Fruit fly (Drosophila melanogaster) whole organism, prepupa: Measurements from ENCODE around the gene CG5715.

Experiments used
- Blimp-1 ChIP-seq: fragments of 200-800 bp; sonication (Bioruptor generic); optimal IDR thresholded peaks from 3 replicates; lab custom pipeline; 2017; ENCODE audit warnings: missing biosample characterization, missing genetic modification characterization, mild to moderate bottlenecking, moderate library complexity, missing genetic modification reagents
- CG10631 ChIP-seq: fragments of 200-800 bp; sonication (Bioruptor generic); optimal IDR thresholded peaks from 2 replicates; lab custom pipeline; 2016; ENCODE audit warnings: missing biosample characterization, missing genetic modification characterization
- CG11294 ChIP-seq: fragments of 200-800 bp; sonication (Bioruptor generic); IDR thresholded peaks from 2 replicates; pipeline ENCODE4 v1.3.6; 2022; ENCODE audit warnings: missing biosample characterization, missing genetic modification characterization
- CG11902 ChIP-seq: fragments of 200-800 bp; sonication (Bioruptor generic); optimal IDR thresholded peaks from 3 replicates; lab custom pipeline; 2016; ENCODE audit warnings: missing biosample characterization, missing genetic modification characterization
- CG15336 ChIP-seq: fragments of 200-800 bp; sonication (Bioruptor generic); IDR thresholded peaks from 2 replicates; pipeline ENCODE4 v1.3.6; 2022; ENCODE audit warnings: missing biosample characterization, missing genetic modification characterization
- CG1621 ChIP-seq: fragments of 200-800 bp; sonication (Bioruptor generic); optimal IDR thresholded peaks from 3 replicates; lab custom pipeline; 2018; ENCODE audit warnings: missing biosample characterization, mild to moderate bottlenecking, missing genetic modification characterization
- CG16779 ChIP-seq: fragments of 200-800 bp; sonication (Bioruptor generic); optimal IDR thresholded peaks from 3 replicates; lab custom pipeline; 2017; ENCODE audit warnings: missing biosample characterization, mild to moderate bottlenecking, missing genetic modification characterization
- CG3032 ChIP-seq: fragments of 200-800 bp; optimal IDR thresholded peaks from 2 replicates; lab custom pipeline; 2019; ENCODE audit warnings: missing biosample characterization, mild to moderate bottlenecking, missing genetic modification characterization, moderate library complexity
- CG32006 ChIP-seq: fragments of 200-800 bp; sonication (Bioruptor generic); optimal IDR thresholded peaks from 3 replicates; lab custom pipeline; 2017; ENCODE audit warnings: missing biosample characterization, mild to moderate bottlenecking, missing genetic modification characterization
- CG34406 ChIP-seq: fragments of 200-800 bp; sonication (Bioruptor generic); optimal IDR thresholded peaks from 3 replicates; lab custom pipeline; 2016; ENCODE audit warnings: missing biosample characterization, missing genetic modification characterization
- CG4318 ChIP-seq: fragments of 200-800 bp; sonication (Bioruptor generic); optimal IDR thresholded peaks from 3 replicates; lab custom pipeline; 2017; ENCODE audit warnings: missing biosample characterization, mild to moderate bottlenecking, missing genetic modification characterization
- CG6163 ChIP-seq: fragments of 200-800 bp; sonication (Bioruptor generic); IDR thresholded peaks from 3 replicates; pipeline ENCODE4 v1.3.6; 2022; ENCODE audit warnings: missing biosample characterization, missing genetic modification characterization
- CG6276 ChIP-seq: fragments of 200-800 bp; sonication (Bioruptor generic); optimal IDR thresholded peaks from 2 replicates; lab custom pipeline; 2017; ENCODE audit warnings: missing biosample characterization, mild to moderate bottlenecking, missing genetic modification characterization
- CG6808 ChIP-seq: fragments of 200-800 bp; sonication (Bioruptor generic); optimal IDR thresholded peaks from 3 replicates; lab custom pipeline; 2017; ENCODE audit warnings: missing biosample characterization, missing genetic modification characterization, mild to moderate bottlenecking, moderate library complexity, missing genetic modification reagents
- CG8119 ChIP-seq: fragments of 200-800 bp; sonication (Bioruptor generic); IDR thresholded peaks from 3 replicates; pipeline ENCODE4 v1.3.6; 2022; ENCODE audit warnings: missing biosample characterization, missing genetic modification characterization
- CG9139 ChIP-seq: fragments of 200-800 bp; sonication (Bioruptor generic); optimal IDR thresholded peaks from 3 replicates; lab custom pipeline; 2017; ENCODE audit warnings: missing biosample characterization, mild to moderate bottlenecking, missing genetic modification characterization
- Eip75B ChIP-seq: fragments of 200-800 bp; sonication (Bioruptor generic); optimal IDR thresholded peaks from 3 replicates; lab custom pipeline; 2016; ENCODE audit warnings: missing biosample characterization, missing genetic modification characterization
- Eip78C ChIP-seq: fragments of 200-800 bp; sonication (Bioruptor generic); peaks from one replicate; lab custom pipeline; 2016; ENCODE audit warnings: missing biosample characterization, missing genetic modification characterization
- Ets96B ChIP-seq: fragments of 200-800 bp; optimal IDR thresholded peaks from 2 replicates; lab custom pipeline; 2019; ENCODE audit warnings: missing biosample characterization, mild to moderate bottlenecking, missing genetic modification characterization, moderate library complexity
- Gug ChIP-seq: fragments of 200-800 bp; sonication (Bioruptor generic); IDR thresholded peaks from 2 replicates; pipeline ENCODE4 v1.3.6; 2022; ENCODE audit warnings: missing biosample characterization, missing genetic modification characterization
- Hr4 ChIP-seq: fragments of 200-800 bp; sonication (Bioruptor generic); optimal IDR thresholded peaks from 3 replicates; lab custom pipeline; 2016; ENCODE audit warnings: missing biosample characterization, missing genetic modification characterization
- Lpt ChIP-seq: fragments of 200-800 bp; sonication (Bioruptor generic); optimal IDR thresholded peaks from 3 replicates; lab custom pipeline; 2016; ENCODE audit warnings: missing biosample characterization, missing genetic modification characterization
- Met ChIP-seq: fragments of 200-800 bp; sonication (Bioruptor generic); optimal IDR thresholded peaks from 3 replicates; lab custom pipeline; 2016; ENCODE audit warnings: missing biosample characterization, missing genetic modification characterization
- OdsH ChIP-seq: fragments of 200-800 bp; sonication (Bioruptor generic); optimal IDR thresholded peaks from 3 replicates; lab custom pipeline; 2016; ENCODE audit warnings: missing biosample characterization, missing genetic modification characterization
- Smox ChIP-seq: fragments of 200-800 bp; sonication (Bioruptor generic); optimal IDR thresholded peaks from 3 replicates; lab custom pipeline; 2016; ENCODE audit warnings: missing biosample characterization, missing genetic modification characterization
- Sox102F ChIP-seq: fragments of 200-800 bp; sonication (Bioruptor generic); optimal IDR thresholded peaks from 2 replicates; lab custom pipeline; 2016; ENCODE audit warnings: missing biosample characterization, mild to moderate bottlenecking, missing genetic modification characterization
- Sox15 ChIP-seq: fragments of 200-800 bp; sonication (Bioruptor generic); optimal IDR thresholded peaks from 3 replicates; lab custom pipeline; 2016; ENCODE audit warnings: missing biosample characterization, missing genetic modification characterization
- achi ChIP-seq: fragments of 200-800 bp; sonication (Bioruptor generic); optimal IDR thresholded peaks from 3 replicates; lab custom pipeline; 2016; ENCODE audit warnings: missing biosample characterization, missing genetic modification characterization
- cyc ChIP-seq: fragments of 200-800 bp; sonication (Bioruptor generic); optimal IDR thresholded peaks from 3 replicates; lab custom pipeline; 2016; ENCODE audit warnings: missing biosample characterization, missing genetic modification characterization
- dac ChIP-seq: fragments of 200-800 bp; sonication (Bioruptor generic); optimal IDR thresholded peaks from 2 replicates; lab custom pipeline; 2017; ENCODE audit warnings: missing biosample characterization, mild to moderate bottlenecking, missing genetic modification characterization
- dsx ChIP-seq: fragments of 200-800 bp; optimal IDR thresholded peaks from 3 replicates; lab custom pipeline; 2019; ENCODE audit warnings: missing biosample characterization, mild to moderate bottlenecking, missing genetic modification characterization, moderate library complexity; ENCODE audit not compliant: poor library complexity, severe bottlenecking
- eg ChIP-seq: fragments of 200-800 bp; sonication (Bioruptor generic); IDR thresholded peaks from 3 replicates; pipeline ENCODE4 v1.3.6; 2022; ENCODE audit warnings: missing biosample characterization, missing genetic modification characterization
- esn ChIP-seq: fragments of 200-800 bp; sonication (Bioruptor generic); optimal IDR thresholded peaks from 2 replicates; lab custom pipeline; 2016; ENCODE audit warnings: missing biosample characterization, mild to moderate bottlenecking, missing genetic modification characterization, moderate library complexity
- fd85E ChIP-seq: fragments of 200-800 bp; sonication (Bioruptor generic); optimal IDR thresholded peaks from 3 replicates; lab custom pipeline; 2016; ENCODE audit warnings: missing biosample characterization, missing genetic modification characterization
- lz ChIP-seq: fragments of 200-800 bp; sonication (Bioruptor generic); optimal IDR thresholded peaks from 3 replicates; lab custom pipeline; 2016; ENCODE audit warnings: missing biosample characterization, missing genetic modification characterization
- net ChIP-seq: fragments of 200-800 bp; sonication (Bioruptor generic); optimal IDR thresholded peaks from 3 replicates; lab custom pipeline; 2016; ENCODE audit warnings: missing biosample characterization, missing genetic modification characterization
- spab ChIP-seq: fragments of 200-800 bp; sonication (Bioruptor generic); optimal IDR thresholded peaks from 2 replicates; lab custom pipeline; 2017; ENCODE audit warnings: missing biosample characterization, mild to moderate bottlenecking, missing genetic modification characterization, missing genetic modification reagents
- ss ChIP-seq, 2 experiments: fragments of 200-800 bp; sonication (Bioruptor generic); optimal IDR thresholded peaks; 2 replicates in 1 of 2; 3 replicates in 1 of 2; lab custom pipeline; 2017 to 2018; ENCODE audit warnings: mild to moderate bottlenecking in 2 of 2, missing biosample characterization in 2 of 2, missing genetic modification characterization in 2 of 2, moderate library complexity in 1 of 2
- svp ChIP-seq: fragments of 200-800 bp; sonication (Bioruptor generic); peaks from one replicate; lab custom pipeline; 2016; ENCODE audit warnings: missing biosample characterization, missing genetic modification characterization
- vri ChIP-seq: fragments of 200-800 bp; sonication (Bioruptor generic); optimal IDR thresholded peaks from 3 replicates; lab custom pipeline; 2016; ENCODE audit warnings: missing biosample characterization, mild to moderate bottlenecking, missing genetic modification characterization

The CG5715 gene

DNA sequence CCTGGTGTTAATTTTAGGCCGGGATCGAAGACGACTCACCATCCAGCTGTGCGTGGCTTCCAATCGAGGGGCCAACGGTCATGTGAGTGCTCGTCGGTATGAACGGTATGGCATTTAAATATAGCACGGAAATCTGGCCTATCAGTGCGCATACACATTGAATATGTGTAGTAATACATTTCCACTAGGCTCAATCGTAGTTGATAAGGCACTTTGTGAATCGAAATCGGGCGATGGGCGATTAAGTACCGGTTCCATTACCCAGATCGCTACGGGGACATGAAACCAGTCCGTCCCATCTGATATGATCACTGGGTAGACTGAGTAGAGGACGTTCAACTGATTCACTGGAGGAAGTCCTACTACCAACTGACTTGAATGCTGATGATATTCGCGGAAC is 8.8 kb downstream of the CG5715 start:
- no peak for TF ChIP-seq CG11902 (GFP tag; lab: Kevin White, UChicago)
- TF ChIP-seq fd85E (GFP tag; lab: Kevin White, UChicago): no peak
- TF ChIP-seq CG1621: peak; percentile 11
- TF ChIP-seq OdsH: no peak
- peak; percentile 5 for TF ChIP-seq dsx (GFP tag; lab: Kevin White, UChicago)
- no peak for TF ChIP-seq Met (GFP tag; lab: Kevin White, UChicago)
- TF ChIP-seq ss (GFP tag; optimal IDR thresholded peaks at IDR 0.05; lab: Kevin White, UChicago): peak in 1 of 2 experiments; percentile 42
- peak; percentile 20 for TF ChIP-seq Eip78C (GFP tag; lab: Kevin White, UChicago)
- TF ChIP-seq CG32006 (GFP tag; lab: Kevin White, UChicago): no peak
- peak; percentile 96 for TF ChIP-seq svp (GFP tag; lab: Kevin White, UChicago)

DNA sequence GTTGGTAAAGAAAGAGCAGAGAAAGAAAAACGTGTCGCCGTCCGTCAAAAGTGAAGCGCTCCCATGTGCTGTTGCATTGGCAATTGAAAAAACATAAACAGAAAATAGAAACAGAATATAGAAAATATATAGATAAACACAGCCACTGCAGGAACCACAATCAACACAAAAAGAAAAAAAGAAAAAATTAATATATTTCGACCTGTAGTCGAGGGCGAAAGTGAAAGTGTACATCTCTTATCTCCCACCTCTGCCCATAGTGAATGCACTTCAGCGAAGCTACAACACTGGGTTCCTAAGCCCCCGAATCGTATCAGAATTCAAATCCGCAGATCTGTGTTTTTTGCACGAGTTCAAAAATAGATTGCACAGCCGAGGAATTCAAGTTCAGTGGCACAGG is 10.0 kb downstream of the CG5715 start:
- TF ChIP-seq Blimp-1 (GFP tag; lab: Kevin White, UChicago) (no peak), svp (GFP tag; lab: Kevin White, UChicago) (peak; percentile 78), CG32006 (GFP tag; lab: Kevin White, UChicago) (no peak)

DNA sequence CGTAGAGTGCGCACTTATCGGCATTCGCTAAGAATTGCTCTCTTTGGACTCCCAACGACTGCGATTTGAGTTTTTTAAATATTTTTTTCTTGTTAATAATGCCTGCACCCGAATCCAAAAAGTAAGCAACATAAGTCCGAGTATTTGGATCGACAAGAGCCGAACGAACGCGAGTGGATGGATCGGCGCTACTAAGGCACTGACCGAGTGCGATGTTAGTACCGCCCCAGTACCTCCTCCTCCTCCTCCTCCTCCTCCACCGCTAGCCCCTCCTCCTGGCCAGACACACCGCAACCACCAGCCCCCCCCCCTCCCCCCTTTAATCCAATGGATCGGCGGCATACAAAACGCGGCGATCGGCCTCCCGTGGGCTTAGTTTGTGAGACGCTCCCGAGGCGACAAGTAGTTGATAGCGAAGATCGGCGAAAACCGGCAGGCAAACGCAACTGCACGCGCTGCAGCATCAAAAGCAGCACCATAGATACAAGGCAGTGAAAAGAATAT is 10.6 kb downstream of the CG5715 start, which contains the start of gene CG6356:
Gene CG6356 (plus strand): TSS at position 374 of the 504 bp plus-strand sequence.
- no peak for TF ChIP-seq spab (GFP tag; lab: Kevin White, UChicago)
- peak; percentile 79 for TF ChIP-seq CG6276 (GFP tag; lab: Kevin White, UChicago)
- no peak for TF ChIP-seq dac (GFP tag; lab: Kevin White, UChicago)
- TF ChIP-seq Lpt (GFP tag; lab: Kevin White, UChicago): peak; percentile 2
- no peak for TF ChIP-seq Sox102F (GFP tag; lab: Kevin White, UChicago)
- peak in 1 of 2 experiments; percentile 21 for TF ChIP-seq ss (GFP tag; optimal IDR thresholded peaks at IDR 0.05; lab: Kevin White, UChicago)
- peak; percentile 6 for TF ChIP-seq CG1621
- no peak for TF ChIP-seq esn
- TF ChIP-seq lz: no peak
- TF ChIP-seq eg (GFP tag; lab: Robert Waterston, UW): peak; percentile 67; the same call in 2 of the 3 replicates
- no peak for TF ChIP-seq net (GFP tag; lab: Kevin White, UChicago)
- no peak for TF ChIP-seq cyc (GFP tag; lab: Kevin White, UChicago)
- peak; percentile 42 for TF ChIP-seq CG16779 (tag; lab: Kevin White, UChicago)
- no peak for TF ChIP-seq OdsH
- TF ChIP-seq CG8119 (GFP tag; lab: Robert Waterston, UW): peak; percentile 37; the same call in 1 of the 3 replicates
- TF ChIP-seq CG10631 (GFP tag; lab: Kevin White, UChicago): no peak
- peak; percentile 27; the same call in 1 of the 3 replicates for TF ChIP-seq CG6163 (GFP tag; lab: Robert Waterston, UW)
- no peak for TF ChIP-seq CG3032 (tag; lab: Kevin White, UChicago)
- TF ChIP-seq Ets96B (tag; lab: Kevin White, UChicago): no peak
- peak; percentile 14; the same call in 1 of the 2 replicates for TF ChIP-seq CG11294
- TF ChIP-seq fd85E (GFP tag; lab: Kevin White, UChicago): no peak
- no peak for TF ChIP-seq Smox
- TF ChIP-seq Eip78C (GFP tag; lab: Kevin White, UChicago): peak; percentile 5
- TF ChIP-seq achi: no peak
- no peak for TF ChIP-seq Hr4 (GFP tag; lab: Kevin White, UChicago)
- TF ChIP-seq Gug: peak; percentile 43
- TF ChIP-seq CG9139 (GFP tag; lab: Kevin White, UChicago): no peak
- peak; percentile 54; the same call in 1 of the 2 replicates for TF ChIP-seq CG15336 (GFP tag; lab: Robert Waterston, UW)
- no peak for TF ChIP-seq vri (GFP tag; lab: Kevin White, UChicago)
- TF ChIP-seq CG32006 (GFP tag; lab: Kevin White, UChicago): peak; percentile 36
- peak; percentile 8 for TF ChIP-seq dsx (GFP tag; lab: Kevin White, UChicago)
- TF ChIP-seq CG4318 (GFP tag; lab: Kevin White, UChicago): no peak
- peak; percentile 60 for TF ChIP-seq svp (GFP tag; lab: Kevin White, UChicago)
- no peak for TF ChIP-seq Sox15 (GFP tag; lab: Kevin White, UChicago)
- TF ChIP-seq Eip75B (GFP tag; lab: Kevin White, UChicago): no peak
- TF ChIP-seq CG34406 (GFP tag; lab: Kevin White, UChicago): no peak
- TF ChIP-seq CG6808 (GFP tag; lab: Kevin White, UChicago): peak; percentile 13
